Fruit fly (Drosophila melanogaster) whole organism, wandering third instar larva: ENCODE results near the gene spn-A.

Source experiments
- CrebA ChIP-seq: fragments of 200-800 bp; sonication (Bioruptor generic); optimal IDR thresholded peaks from 2 replicates; lab custom pipeline; 2016; ENCODE audit warnings: missing biosample characterization, mild to moderate bottlenecking, missing genetic modification characterization, borderline replicate concordance
- Dfd ChIP-seq: fragments of >200 bp; optimal IDR thresholded peaks from 2 replicates; lab custom pipeline; 2017; ENCODE audit warnings: missing biosample characterization, missing genetic modification characterization
- Hnf4 ChIP-seq: fragments of 200-800 bp; sonication (Bioruptor generic); optimal IDR thresholded peaks from 2 replicates; lab custom pipeline; 2016; ENCODE audit warnings: missing biosample characterization, mild to moderate bottlenecking, missing genetic modification characterization
- Vsx2 ChIP-seq: fragments of 200-300, 225-300 bp; sonication (Bioruptor generic); optimal IDR thresholded peaks from 2 replicates; lab custom pipeline; 2018; ENCODE audit warnings: missing biosample characterization, missing genetic modification characterization; ENCODE audit not compliant: partially characterized antibody
- br ChIP-seq: fragments of 200-800 bp; sonication (Bioruptor generic); optimal IDR thresholded peaks from 2 replicates; lab custom pipeline; 2016; ENCODE audit warnings: missing biosample characterization, missing genetic modification characterization
- brk ChIP-seq: fragments of 200-800 bp; sonication (Bioruptor generic); optimal IDR thresholded peaks from 2 replicates; lab custom pipeline; 2016; ENCODE audit warnings: missing biosample characterization, mild to moderate bottlenecking, missing genetic modification characterization
- fru ChIP-seq: fragments of 200-800 bp; sonication (Bioruptor generic); optimal IDR thresholded peaks from 3 replicates; lab custom pipeline; 2016; ENCODE audit warnings: missing biosample characterization, mild to moderate bottlenecking, missing genetic modification characterization
- lola ChIP-seq: fragments of >200 bp; optimal IDR thresholded peaks from 2 replicates; lab custom pipeline; 2017; ENCODE audit warnings: missing biosample characterization, missing genetic modification characterization
- pan ChIP-seq: fragments of >200 bp; optimal IDR thresholded peaks from 2 replicates; lab custom pipeline; 2017
- psq ChIP-seq: fragments of 200-800 bp; sonication (Bioruptor generic); optimal IDR thresholded peaks from 3 replicates; lab custom pipeline; 2017; ENCODE audit warnings: missing biosample characterization, mild to moderate bottlenecking, missing genetic modification characterization, moderate library complexity
- rgr ChIP-seq: fragments of 200-800 bp; sonication (Bioruptor generic); optimal IDR thresholded peaks from 3 replicates; lab custom pipeline; 2016; ENCODE audit warnings: missing biosample characterization, mild to moderate bottlenecking, missing genetic modification characterization
- sage ChIP-seq: fragments of 200-800 bp; sonication (Bioruptor generic); optimal IDR thresholded peaks from 2 replicates; lab custom pipeline; 2016; ENCODE audit warnings: missing biosample characterization, mild to moderate bottlenecking, missing genetic modification characterization
- usp ChIP-seq: fragments of >200 bp; optimal IDR thresholded peaks from 2 replicates; lab custom pipeline; 2017; ENCODE audit warnings: missing biosample characterization, missing genetic modification characterization
- woc ChIP-seq: sonication (Bioruptor generic); optimal IDR thresholded peaks from 2 replicates; lab custom pipeline; 2016; ENCODE audit warnings: missing biosample characterization, mild to moderate bottlenecking, missing genetic modification characterization

DNA sequence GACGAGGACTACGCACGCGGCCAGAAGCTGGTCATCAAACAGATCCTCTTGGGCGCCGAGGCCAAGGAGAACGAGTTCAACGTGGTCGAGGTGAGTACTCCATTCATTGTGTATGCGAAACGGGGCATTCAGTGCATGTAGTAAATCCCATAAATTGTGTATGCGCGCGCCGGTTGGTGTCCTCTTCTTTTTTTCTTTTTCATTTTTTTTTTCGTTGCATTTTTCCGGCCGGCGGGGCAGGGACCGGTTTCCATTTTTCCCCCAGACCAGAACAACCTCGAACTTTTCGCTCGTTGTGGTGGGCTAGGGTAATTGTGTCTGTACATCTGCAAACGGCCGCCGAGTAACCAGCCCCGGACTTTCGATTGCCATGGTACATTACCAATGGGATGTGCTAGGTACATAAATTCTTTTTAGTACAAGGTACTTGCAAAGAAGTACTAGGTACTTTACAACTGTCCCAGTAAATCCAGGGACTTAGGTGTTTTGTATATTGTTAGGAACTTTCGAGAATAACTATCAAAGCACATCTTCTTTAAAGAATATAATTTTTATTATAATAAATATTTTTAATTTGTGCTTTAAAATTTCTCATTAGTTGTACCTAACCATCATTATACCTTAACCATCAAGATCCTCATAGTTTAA, 50.4 kb downstream of the spn-A start:
- no peak for TF ChIP-seq psq (GFP tag; lab: Kevin White, UChicago)
- TF ChIP-seq CrebA (GFP tag; lab: Kevin White, UChicago) = no peak
- no peak for TF ChIP-seq sage
- TF ChIP-seq br (GFP tag; lab: Kevin White, UChicago) = no peak
- TF ChIP-seq Dfd (GFP tag; lab: Kevin White, UChicago) = no peak
- no peak for TF ChIP-seq fru (GFP tag; lab: Kevin White, UChicago)
- TF ChIP-seq usp (GFP tag; lab: Kevin White, UChicago) = no peak
- TF ChIP-seq brk (GFP tag; lab: Kevin White, UChicago) = no peak
- TF ChIP-seq Vsx2 (GFP tag; lab: Kevin White, UChicago) = no peak
- no peak for TF ChIP-seq woc (GFP tag; lab: Kevin White, UChicago)
- no peak for TF ChIP-seq pan
- no peak for TF ChIP-seq lola (GFP tag; lab: Kevin White, UChicago)
- TF ChIP-seq Hnf4 (GFP tag; lab: Kevin White, UChicago) = no peak
- TF ChIP-seq rgr (GFP tag; lab: Kevin White, UChicago) = no peak
